Worm (Caenorhabditis elegans) whole organism, early embryonic: ENCODE results near the gene fbxb-29.
"Not testable (repeated sequence)": the region's sequence is repeated elsewhere in the genome, so short reads cannot be mapped to it uniquely, and the experiment has no call there.

Experiments used
- B0310.2 ChIP-seq: sonication (generic microtip); optimal IDR thresholded peaks from 2 replicates; lab custom pipeline; 2016; ENCODE audit warnings: mild to moderate bottlenecking, missing genetic modification characterization, missing compliant biosample characterization
- F13C5.2 ChIP-seq: sonication (generic microtip); optimal IDR thresholded peaks from 2 replicates; lab custom pipeline; 2017; ENCODE audit warnings: mild to moderate bottlenecking, missing genetic modification characterization, inconsistent platforms, missing compliant biosample characterization
- aly-1 ChIP-seq: sonication (generic microtip); optimal IDR thresholded peaks from 2 replicates; lab custom pipeline; 2016; ENCODE audit warnings: missing genetic modification characterization, missing compliant biosample characterization
- ama-1 ChIP-seq: fragments of 150-350 bp; optimal IDR thresholded peaks from 2 replicates; lab custom pipeline; 2014
- ceh-13 ChIP-seq: fragments of 200-800 bp; sonication (Bioruptor generic); optimal IDR thresholded peaks from 2 replicates; lab custom pipeline; 2018; ENCODE audit warnings: mild to moderate bottlenecking, missing genetic modification characterization, missing compliant biosample characterization
- ceh-36 ChIP-seq: sonication (generic microtip); optimal IDR thresholded peaks from 2 replicates; lab custom pipeline; 2016; ENCODE audit warnings: missing genetic modification characterization, inconsistent platforms, missing compliant biosample characterization
- ets-7 ChIP-seq: sonication (generic microtip); optimal IDR thresholded peaks from 2 replicates; lab custom pipeline; 2016; ENCODE audit warnings: missing genotype, missing genetic modification characterization, missing compliant biosample characterization
- flt-1 ChIP-seq: fragments of 200-800 bp; sonication (Bioruptor generic); IDR thresholded peaks from 2 replicates; pipeline ENCODE4 v1.3.6; 2022; ENCODE audit warnings: missing genetic modification characterization, missing compliant biosample characterization
- hmbx-1 ChIP-seq: sonication (generic microtip); optimal IDR thresholded peaks from 2 replicates; lab custom pipeline; 2016; ENCODE audit warnings: mild to moderate bottlenecking, missing genetic modification characterization, missing compliant biosample characterization
- hmg-4 ChIP-seq: fragments of 200-800 bp; sonication (Bioruptor generic); optimal IDR thresholded peaks from 2 replicates; lab custom pipeline; 2018; ENCODE audit warnings: mild to moderate bottlenecking, missing genetic modification characterization, missing compliant biosample characterization
- hnd-1 ChIP-seq: sonication (generic microtip); optimal IDR thresholded peaks from 2 replicates; lab custom pipeline; 2016; ENCODE audit warnings: missing genetic modification characterization, missing compliant biosample characterization
- pes-1 ChIP-seq: fragments of 200-800 bp; sonication (Bioruptor generic); IDR thresholded peaks from 2 replicates; pipeline ENCODE4 v1.3.6; 2022; ENCODE audit warnings: missing genetic modification reagents, missing genetic modification characterization, missing compliant biosample characterization
- scrt-1 ChIP-seq: fragments of 200-800 bp; sonication (Bioruptor generic); IDR thresholded peaks from 2 replicates; pipeline ENCODE4 v1.3.6; 2022; ENCODE audit warnings: missing genetic modification characterization, missing compliant biosample characterization
- sea-1 ChIP-seq: fragments of 200-800 bp; sonication (Bioruptor generic); conservative IDR thresholded peaks from 2 replicates; pipeline ENCODE4 v1.3.6; 2022; ENCODE audit warnings: missing genetic modification characterization, missing compliant biosample characterization
- tbx-11 ChIP-seq: fragments of 200-800 bp; sonication (Bioruptor generic); IDR thresholded peaks from 2 replicates; pipeline ENCODE4 v1.3.6; 2022; ENCODE audit warnings: missing genetic modification characterization, missing compliant biosample characterization
- tbx-37 ChIP-seq: fragments of 200-800 bp; sonication (Bioruptor generic); conservative IDR thresholded peaks from 2 replicates; pipeline ENCODE4 v1.3.6; 2022; ENCODE audit warnings: missing genetic modification reagents, missing genetic modification characterization, missing compliant biosample characterization
- tra-4 ChIP-seq: sonication (generic microtip); optimal IDR thresholded peaks from 2 replicates; lab custom pipeline; 2017; ENCODE audit warnings: missing genetic modification characterization, missing compliant biosample characterization

Gene fbxb-29

DNA sequence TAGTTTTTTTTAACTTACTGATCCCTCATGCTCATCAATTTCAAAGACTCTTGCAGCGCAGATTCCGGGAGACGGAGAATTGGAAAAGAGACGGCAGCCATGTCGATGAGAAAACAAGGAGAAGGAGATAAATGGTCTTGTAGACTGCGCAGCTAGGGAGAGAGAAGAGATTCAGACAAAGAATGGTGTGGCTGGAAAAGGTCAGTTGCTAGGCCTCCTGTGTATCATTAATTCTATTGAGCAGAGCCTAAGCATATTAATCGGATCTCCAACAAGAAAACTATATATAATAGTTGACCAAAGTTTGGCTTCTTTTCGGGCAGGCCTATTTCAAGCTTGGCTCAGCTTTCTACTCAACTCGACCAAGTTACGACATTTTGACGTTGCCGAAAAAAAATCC is at the start of gene fbxb-29:
Gene fbxb-29 (minus strand): TSS at position 101 of the 400 bp plus-strand sequence.
- no peak for TF ChIP-seq ama-1 (lab: Kevin White, UChicago)
- no peak for TF ChIP-seq flt-1 (GFP tag; lab: Robert Waterston, UW)
- no peak for TF ChIP-seq ets-7
- TF ChIP-seq tra-4 (tag; lab: Kevin White, UChicago): no peak
- no peak for TF ChIP-seq scrt-1 (GFP tag; lab: Robert Waterston, UW)
- TF ChIP-seq hmg-4 (GFP tag; lab: Kevin White, UChicago): no peak
- no peak for TF ChIP-seq sea-1 (GFP tag; lab: Robert Waterston, UW)

DNA sequence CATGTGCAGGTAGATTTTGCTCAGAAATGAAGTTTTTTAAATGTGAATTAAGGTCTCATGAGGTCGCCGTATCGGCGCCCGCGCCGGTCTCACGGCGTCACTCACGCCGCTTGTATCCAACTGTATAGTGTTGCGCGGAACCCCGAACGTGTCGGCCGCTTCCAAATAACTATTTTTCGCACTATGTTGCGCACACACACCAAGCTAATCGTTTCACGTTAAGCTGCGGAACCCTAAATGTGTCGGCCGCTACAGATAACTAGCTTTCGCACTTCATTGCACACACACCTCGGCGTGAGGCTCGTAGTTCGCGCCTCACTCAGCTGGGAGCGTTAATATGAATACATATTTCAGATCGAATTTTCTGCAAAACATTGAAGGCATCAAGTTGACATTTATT is 47.5 kb upstream of the fbxb-29 start:
- TF ChIP-seq scrt-1 (GFP tag; lab: Robert Waterston, UW) (no peak), pes-1 (GFP tag; lab: Robert Waterston, UW) (peak; percentile 19; the same call in 1 of the 2 replicates), aly-1 (tag; lab: Kevin White, UChicago) (no peak)

DNA sequence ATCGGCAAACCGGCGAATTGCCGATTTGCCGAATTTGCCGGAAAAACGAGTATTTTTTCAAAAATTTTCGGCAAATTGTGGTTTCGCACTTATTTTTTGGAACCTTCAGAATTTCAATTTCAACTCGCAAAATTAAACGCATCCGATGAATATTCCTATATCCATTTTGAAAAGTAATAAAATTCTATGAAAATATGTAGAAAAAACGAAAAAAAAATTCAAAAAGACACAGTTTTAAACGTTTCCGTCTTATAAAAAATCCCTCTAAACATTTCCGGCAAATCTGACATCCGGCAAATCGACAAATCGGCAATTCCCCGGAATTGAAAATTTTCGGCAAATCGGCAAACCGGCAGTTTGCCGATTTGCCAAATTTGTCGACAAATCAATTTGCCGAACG is 46.3 kb upstream of the fbxb-29 start, which contains the start of gene str-148:
Gene str-148 (plus strand): TSS at position 301 of the 400 bp plus-strand sequence.
- TF ChIP-seq flt-1 (GFP tag; lab: Robert Waterston, UW): no peak
- TF ChIP-seq hnd-1 (tag; lab: Kevin White, UChicago): no peak
- no peak for TF ChIP-seq tbx-11 (GFP tag; lab: Robert Waterston, UW)
- no peak for TF ChIP-seq ceh-36 (tag; lab: Kevin White, UChicago)
- no peak for TF ChIP-seq F13C5.2 (tag; lab: Kevin White, UChicago)
- TF ChIP-seq hmg-4 (GFP tag; lab: Kevin White, UChicago): no peak

DNA sequence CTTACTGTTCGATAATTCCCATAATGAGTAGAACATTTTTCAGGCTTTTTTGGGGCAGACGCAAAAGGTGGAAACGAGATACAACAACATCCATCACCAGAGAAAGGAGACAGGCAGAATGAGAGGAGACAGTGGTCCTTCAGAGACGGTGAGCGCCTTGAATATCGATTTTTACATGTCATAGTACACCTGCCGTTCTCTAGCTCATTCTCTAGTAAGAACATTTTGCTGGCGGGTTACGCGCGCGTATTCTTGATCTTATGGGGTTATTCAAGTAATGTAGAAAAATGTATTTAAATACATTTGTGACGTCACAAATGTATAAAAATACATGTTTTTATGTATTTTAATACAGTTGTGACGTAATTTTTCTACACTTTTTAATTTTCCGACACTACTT is 44.5 kb upstream of the fbxb-29 start, which contains the start of gene fbxb-45:
Gene fbxb-45 (minus strand): TSS at position 101 of the 400 bp plus-strand sequence.
- not testable (repeated sequence) for TF ChIP-seq F13C5.2 (tag; lab: Kevin White, UChicago); aly-1 (tag; lab: Kevin White, UChicago); hmg-4 (GFP tag; lab: Kevin White, UChicago)

DNA sequence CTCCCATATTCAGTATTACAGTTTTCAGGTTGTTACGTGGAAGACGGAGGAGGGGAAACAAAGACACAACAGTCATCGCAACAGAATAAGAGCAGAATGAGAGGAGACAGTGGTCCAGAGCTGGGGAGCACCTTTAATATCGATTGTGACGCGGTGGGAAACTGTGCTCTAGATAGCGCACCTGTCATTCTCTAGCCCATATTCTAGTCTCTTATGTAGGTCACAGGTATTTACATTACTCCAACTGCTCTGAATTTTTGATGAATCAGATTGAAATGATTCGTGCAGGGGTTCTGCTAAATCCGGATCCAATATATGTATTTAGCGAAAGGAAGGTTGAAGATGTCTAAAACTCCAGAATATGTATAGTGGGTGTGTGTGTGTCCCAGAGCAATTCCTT is 42.8 kb upstream of the fbxb-29 start, which contains the start of gene fbxb-41:
Gene fbxb-41 (minus strand): TSS at position 101 of the 400 bp plus-strand sequence.
- no peak for TF ChIP-seq ceh-36 (tag; lab: Kevin White, UChicago)
- TF ChIP-seq aly-1 (tag; lab: Kevin White, UChicago): no peak
- TF ChIP-seq tra-4 (tag; lab: Kevin White, UChicago): no peak
- no peak for TF ChIP-seq tbx-37 (GFP tag; lab: Robert Waterston, UW)
- TF ChIP-seq B0310.2 (tag; lab: Kevin White, UChicago): no peak
- no peak for TF ChIP-seq F13C5.2 (tag; lab: Kevin White, UChicago)
- TF ChIP-seq pes-1 (GFP tag; lab: Robert Waterston, UW): no peak
- TF ChIP-seq ama-1 (lab: Kevin White, UChicago): no peak
- no peak for TF ChIP-seq scrt-1 (GFP tag; lab: Robert Waterston, UW)
- TF ChIP-seq hmbx-1 (tag; lab: Kevin White, UChicago): no peak
- TF ChIP-seq ets-7: no peak
- no peak for TF ChIP-seq flt-1 (GFP tag; lab: Robert Waterston, UW)
- no peak for TF ChIP-seq ceh-13 (GFP tag; lab: Kevin White, UChicago)
- TF ChIP-seq tbx-11 (GFP tag; lab: Robert Waterston, UW): no peak
- no peak for TF ChIP-seq hnd-1 (tag; lab: Kevin White, UChicago)
- TF ChIP-seq hmg-4 (GFP tag; lab: Kevin White, UChicago): no peak
- no peak for TF ChIP-seq sea-1 (GFP tag; lab: Robert Waterston, UW)

DNA sequence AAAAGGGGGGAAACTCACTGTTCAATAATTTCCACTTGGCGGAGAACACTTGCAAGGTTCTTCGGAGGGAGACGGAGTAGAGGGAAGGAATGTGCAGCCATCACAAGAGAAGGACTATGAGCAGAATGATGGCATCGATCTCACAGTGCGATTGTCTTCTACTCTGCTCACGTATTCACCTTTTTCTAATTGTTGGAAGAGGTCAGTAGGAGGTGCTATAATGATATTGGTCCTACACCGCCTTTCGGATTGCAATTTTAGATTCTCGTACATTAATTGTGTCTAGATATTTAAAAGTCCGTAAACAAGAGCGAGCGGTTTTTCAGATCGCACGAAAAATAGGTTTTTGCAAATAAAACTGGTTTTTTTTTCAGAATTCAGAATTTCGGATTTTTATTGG is 41.1 kb upstream of the fbxb-29 start, which contains the start of gene fbxb-39:
Gene fbxb-39 (minus strand): TSS at position 101 of the 400 bp plus-strand sequence.
- TF ChIP-seq aly-1 (tag; lab: Kevin White, UChicago): no peak
- TF ChIP-seq B0310.2 (tag; lab: Kevin White, UChicago): no peak
- no peak for TF ChIP-seq sea-1 (GFP tag; lab: Robert Waterston, UW)
- no peak for TF ChIP-seq F13C5.2 (tag; lab: Kevin White, UChicago)
- no peak for TF ChIP-seq ceh-36 (tag; lab: Kevin White, UChicago)
- TF ChIP-seq tbx-37 (GFP tag; lab: Robert Waterston, UW): no peak
- no peak for TF ChIP-seq hnd-1 (tag; lab: Kevin White, UChicago)
- no peak for TF ChIP-seq hmg-4 (GFP tag; lab: Kevin White, UChicago)
- TF ChIP-seq ets-7: no peak
- no peak for TF ChIP-seq tbx-11 (GFP tag; lab: Robert Waterston, UW)
- no peak for TF ChIP-seq ama-1 (lab: Kevin White, UChicago)
- no peak for TF ChIP-seq pes-1 (GFP tag; lab: Robert Waterston, UW)
- TF ChIP-seq hmbx-1 (tag; lab: Kevin White, UChicago): no peak
- TF ChIP-seq flt-1 (GFP tag; lab: Robert Waterston, UW): no peak
- no peak for TF ChIP-seq ceh-13 (GFP tag; lab: Kevin White, UChicago)
- no peak for TF ChIP-seq tra-4 (tag; lab: Kevin White, UChicago)
- TF ChIP-seq scrt-1 (GFP tag; lab: Robert Waterston, UW): no peak

DNA sequence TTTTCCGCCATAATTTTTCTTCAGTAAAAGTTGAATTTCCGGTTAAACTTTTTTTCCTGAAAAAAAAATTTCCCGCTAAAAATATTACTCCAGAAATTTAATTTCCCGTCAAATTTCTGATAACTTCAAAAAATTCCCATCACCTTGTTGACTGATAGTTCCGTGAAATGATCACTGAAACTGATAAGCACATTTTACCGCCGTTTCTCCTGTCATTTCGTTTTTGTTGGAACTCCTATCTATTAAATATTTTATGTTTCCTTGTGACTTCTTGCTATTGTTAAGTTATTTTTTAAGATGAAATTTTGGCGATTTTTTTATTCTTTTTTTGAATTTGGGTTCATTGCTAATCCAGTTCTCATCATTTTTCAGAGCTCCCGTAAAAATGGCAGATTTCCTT is 29.2 kb upstream of the fbxb-29 start, which contains the start of gene math-34:
Gene math-34 (plus strand): TSS at position 371 of the 400 bp plus-strand sequence.
- TF ChIP-seq pes-1 (GFP tag; lab: Robert Waterston, UW): no peak
- TF ChIP-seq ama-1 (lab: Kevin White, UChicago): no peak
- TF ChIP-seq scrt-1 (GFP tag; lab: Robert Waterston, UW): no peak
- no peak for TF ChIP-seq tbx-37 (GFP tag; lab: Robert Waterston, UW)
- TF ChIP-seq hnd-1 (tag; lab: Kevin White, UChicago): no peak
- no peak for TF ChIP-seq ets-7
- no peak for TF ChIP-seq sea-1 (GFP tag; lab: Robert Waterston, UW)
- TF ChIP-seq B0310.2 (tag; lab: Kevin White, UChicago): no peak
- TF ChIP-seq tra-4 (tag; lab: Kevin White, UChicago): no peak
- no peak for TF ChIP-seq flt-1 (GFP tag; lab: Robert Waterston, UW)
